Fruit fly (Drosophila melanogaster) whole organism, embryonic: ENCODE measurements around the gene Cpr73D.

Source experiments
- Adf1 ChIP-seq: fragments of 200-800 bp; sonication (Bioruptor generic); IDR thresholded peaks from 2 replicates; pipeline ENCODE4 v1.3.6; 2022; ENCODE audit warnings: missing biosample characterization, missing genetic modification characterization
- Atf-2 ChIP-seq: fragments of 200-800 bp; sonication (Bioruptor generic); optimal IDR thresholded peaks from 2 replicates; lab custom pipeline; 2016; ENCODE audit warnings: missing biosample characterization, missing genetic modification characterization
- CG10321 ChIP-seq: fragments of 200-800 bp; sonication (Bioruptor generic); IDR thresholded peaks from 2 replicates; pipeline ENCODE4 v1.3.6; 2022; ENCODE audit warnings: missing biosample characterization, missing genetic modification characterization
- CG10366 ChIP-seq: fragments of 200-800 bp; sonication (Bioruptor generic); IDR thresholded peaks from 2 replicates; pipeline ENCODE4 v1.3.6; 2022; ENCODE audit warnings: missing biosample characterization, missing genetic modification characterization
- CG12659 ChIP-seq: fragments of 200-800 bp; sonication (Bioruptor generic); optimal IDR thresholded peaks from 3 replicates; lab custom pipeline; 2017; ENCODE audit warnings: mild to moderate bottlenecking, missing biosample characterization, missing genetic modification reagents, missing genetic modification characterization
- CG15269 ChIP-seq: fragments of 200-800 bp; sonication (Bioruptor generic); optimal IDR thresholded peaks from 2 replicates; lab custom pipeline; 2018; ENCODE audit warnings: missing biosample characterization, mild to moderate bottlenecking, missing genetic modification characterization, moderate library complexity
- CG15601 ChIP-seq: fragments of 200-800 bp; sonication (Bioruptor generic); optimal IDR thresholded peaks from 3 replicates; lab custom pipeline; 2019; ENCODE audit warnings: missing biosample characterization, mild to moderate bottlenecking, missing genetic modification characterization, moderate library complexity
- CG17328 ChIP-seq: fragments of 200-800 bp; sonication (Bioruptor generic); IDR thresholded peaks from 2 replicates; pipeline ENCODE4 v1.3.6; 2022; ENCODE audit warnings: missing biosample characterization, missing genetic modification characterization
- CG17385 ChIP-seq: fragments of 200-800 bp; sonication (Bioruptor generic); optimal IDR thresholded peaks from 3 replicates; lab custom pipeline; 2018; ENCODE audit warnings: missing biosample characterization, mild to moderate bottlenecking, missing genetic modification characterization
- CG17829 ChIP-seq: fragments of 200-800 bp; optimal IDR thresholded peaks from 2 replicates; lab custom pipeline; 2019; ENCODE audit warnings: missing biosample characterization, mild to moderate bottlenecking, missing genetic modification characterization, moderate library complexity
- CG18619 ChIP-seq: fragments of 200-800 bp; sonication (Bioruptor generic); optimal IDR thresholded peaks from 3 replicates; lab custom pipeline; 2017; ENCODE audit warnings: missing biosample characterization, mild to moderate bottlenecking, missing genetic modification characterization
- CG2116 ChIP-seq: fragments of 200-800 bp; sonication (Bioruptor generic); optimal IDR thresholded peaks from 3 replicates; lab custom pipeline; 2018; ENCODE audit warnings: missing biosample characterization, mild to moderate bottlenecking, missing genetic modification characterization
- CG2678 ChIP-seq: fragments of 200-800 bp; sonication (Bioruptor generic); optimal IDR thresholded peaks from 3 replicates; lab custom pipeline; 2019; ENCODE audit warnings: missing biosample characterization, mild to moderate bottlenecking, missing genetic modification characterization, moderate library complexity
- CG30403 ChIP-seq: fragments of 200-800 bp; sonication (Bioruptor generic); optimal IDR thresholded peaks from 3 replicates; lab custom pipeline; 2016; ENCODE audit warnings: missing biosample characterization, missing genetic modification characterization
- CG32767 ChIP-seq: fragments of 200-800 bp; sonication (Bioruptor generic); IDR thresholded peaks from 2 replicates; pipeline ENCODE4 v1.3.6; 2022; ENCODE audit warnings: missing biosample characterization, missing genetic modification characterization
- CG4328 ChIP-seq: fragments of 200-800 bp; sonication (Bioruptor generic); optimal IDR thresholded peaks from 3 replicates; lab custom pipeline; 2017; ENCODE audit warnings: missing biosample characterization, missing genetic modification reagents, missing genetic modification characterization
- CG6654 ChIP-seq: fragments of 200-800 bp; sonication (Bioruptor generic); optimal IDR thresholded peaks from 2 replicates; lab custom pipeline; 2017; ENCODE audit warnings: missing biosample characterization, mild to moderate bottlenecking, missing genetic modification characterization
- CG7839 ChIP-seq: fragments of 200-800 bp; sonication (Bioruptor generic); optimal IDR thresholded peaks from 3 replicates; lab custom pipeline; 2018; ENCODE audit warnings: missing biosample characterization, mild to moderate bottlenecking, missing genetic modification characterization, moderate library complexity
- CG8388 ChIP-seq: fragments of 200-800 bp; sonication (Bioruptor generic); optimal IDR thresholded peaks from 2 replicates; lab custom pipeline; 2019; ENCODE audit warnings: missing biosample characterization, mild to moderate bottlenecking, missing genetic modification characterization, moderate library complexity
- CG9609 ChIP-seq: fragments of 200-800 bp; sonication (Bioruptor generic); optimal IDR thresholded peaks from 3 replicates; lab custom pipeline; 2016; ENCODE audit warnings: missing biosample characterization, missing genetic modification characterization
- CG9876 ChIP-seq: fragments of 200-800 bp; sonication (Bioruptor generic); optimal IDR thresholded peaks from 2 replicates; lab custom pipeline; 2016; ENCODE audit warnings: missing biosample characterization, missing genetic modification characterization
- CrebB ChIP-seq: fragments of 200-800 bp; sonication (Bioruptor generic); optimal IDR thresholded peaks from 3 replicates; lab custom pipeline; 2018; ENCODE audit warnings: missing biosample characterization, mild to moderate bottlenecking, missing genetic modification characterization
- Dek ChIP-seq: fragments of 200-800 bp; sonication (Bioruptor generic); optimal IDR thresholded peaks from 3 replicates; lab custom pipeline; 2019; ENCODE audit warnings: missing biosample characterization, mild to moderate bottlenecking, missing genetic modification characterization, moderate library complexity
- Dp ChIP-seq: fragments of 200-800 bp; sonication (Bioruptor generic); optimal IDR thresholded peaks from 2 replicates; lab custom pipeline; 2018; ENCODE audit warnings: missing biosample characterization, mild to moderate bottlenecking, missing genetic modification characterization, moderate library complexity
- E2f2 ChIP-seq: fragments of 200-800 bp; sonication (Bioruptor generic); IDR thresholded peaks from 2 replicates; pipeline ENCODE4 v1.3.6; 2022; ENCODE audit warnings: missing biosample characterization, missing genetic modification characterization
- HHEX ChIP-seq: fragments of 200-800 bp; sonication (Bioruptor generic); optimal IDR thresholded peaks from 3 replicates; lab custom pipeline; 2017; ENCODE audit warnings: missing biosample characterization, mild to moderate bottlenecking, missing genetic modification characterization, missing genetic modification reagents
- Hr51 ChIP-seq, 2 experiments: fragments of 200-800 bp; sonication (Bioruptor generic); optimal IDR thresholded peaks; 2 replicates in 1 of 2; 3 replicates in 1 of 2; lab custom pipeline; 2016 to 2018; ENCODE audit warnings: missing biosample characterization in 2 of 2, missing genetic modification characterization in 2 of 2, mild to moderate bottlenecking in 1 of 2, moderate library complexity in 1 of 2
- Mes4 ChIP-seq: fragments of 200-800 bp; sonication (Bioruptor generic); optimal IDR thresholded peaks from 2 replicates; lab custom pipeline; 2016; ENCODE audit warnings: missing biosample characterization, missing genetic modification characterization
- Mrtf ChIP-seq: fragments of 200-800 bp; sonication (Bioruptor generic); IDR thresholded peaks from 3 replicates; pipeline ENCODE4 v1.3.6; 2022; ENCODE audit warnings: missing biosample characterization, missing genetic modification characterization
- Ptx1 ChIP-seq: fragments of 200-800 bp; sonication (Bioruptor generic); IDR thresholded peaks from 2 replicates; pipeline ENCODE4 v1.3.6; 2022; ENCODE audit warnings: missing biosample characterization, missing genetic modification characterization
- Six4 ChIP-seq: fragments of 200-800 bp; sonication (Bioruptor generic); optimal IDR thresholded peaks from 2 replicates; lab custom pipeline; 2016; ENCODE audit warnings: missing biosample characterization, missing genetic modification characterization
- Ssrp ChIP-seq: fragments of 200-800 bp; sonication (Bioruptor generic); optimal IDR thresholded peaks from 2 replicates; lab custom pipeline; 2018; ENCODE audit warnings: missing biosample characterization, mild to moderate bottlenecking, missing genetic modification characterization, moderate library complexity
- Xbp1 ChIP-seq: fragments of 200-800 bp; sonication (Bioruptor generic); optimal IDR thresholded peaks from 3 replicates; lab custom pipeline; 2016; ENCODE audit warnings: missing biosample characterization, mild to moderate bottlenecking, missing genetic modification characterization
- dimm ChIP-seq: fragments of 200-800 bp; sonication (Bioruptor generic); IDR thresholded peaks from 2 replicates; pipeline ENCODE4 v1.3.6; 2022; ENCODE audit warnings: missing biosample characterization, missing genetic modification characterization
- dmrt11E ChIP-seq: fragments of 200-800 bp; sonication (Bioruptor generic); optimal IDR thresholded peaks from 3 replicates; lab custom pipeline; 2018; ENCODE audit warnings: missing biosample characterization, mild to moderate bottlenecking, missing genetic modification characterization, moderate library complexity
- dmrt99B ChIP-seq: fragments of 200-800 bp; sonication (Bioruptor generic); optimal IDR thresholded peaks from 2 replicates; lab custom pipeline; 2018; ENCODE audit warnings: missing biosample characterization, mild to moderate bottlenecking, missing genetic modification characterization, moderate library complexity
- dysf ChIP-seq: fragments of 200-800 bp; sonication (Bioruptor generic); IDR thresholded peaks from 3 replicates; pipeline ENCODE4 v1.3.6; 2022; ENCODE audit warnings: missing biosample characterization, missing genetic modification characterization
- ems ChIP-seq: fragments of 200-800 bp; sonication (Bioruptor generic); optimal IDR thresholded peaks from 3 replicates; lab custom pipeline; 2016; ENCODE audit warnings: missing biosample characterization, missing genetic modification characterization
- fru ChIP-seq: fragments of >200 bp; optimal IDR thresholded peaks from 2 replicates; lab custom pipeline; 2017
- gfzf ChIP-seq: fragments of 200-800 bp; sonication (Bioruptor generic); optimal IDR thresholded peaks from 2 replicates; lab custom pipeline; 2016; ENCODE audit warnings: missing biosample characterization, mild to moderate bottlenecking, missing genetic modification characterization, moderate library complexity
- grau ChIP-seq: fragments of 200-800 bp; optimal IDR thresholded peaks from 3 replicates; lab custom pipeline; 2019; ENCODE audit warnings: missing biosample characterization, mild to moderate bottlenecking, missing genetic modification characterization, moderate library complexity
- grn ChIP-seq: fragments of 200-800 bp; sonication (Bioruptor generic); optimal IDR thresholded peaks from 3 replicates; lab custom pipeline; 2017; ENCODE audit warnings: missing biosample characterization, missing genetic modification characterization
- gsb-n ChIP-seq: fragments of 200-800 bp; sonication (Bioruptor generic); optimal IDR thresholded peaks from 3 replicates; lab custom pipeline; 2018; ENCODE audit warnings: missing biosample characterization, mild to moderate bottlenecking, missing genetic modification characterization
- org-1 ChIP-seq: fragments of 200-800 bp; sonication (Bioruptor generic); optimal IDR thresholded peaks from 2 replicates; lab custom pipeline; 2017; ENCODE audit warnings: missing biosample characterization, missing genetic modification characterization
- slp2 ChIP-seq: fragments of 200-800 bp; sonication (Bioruptor generic); optimal IDR thresholded peaks from 2 replicates; lab custom pipeline; 2016; ENCODE audit warnings: missing biosample characterization, missing genetic modification characterization
- sr ChIP-seq: fragments of 200-800 bp; sonication (Bioruptor generic); IDR thresholded peaks from 3 replicates; pipeline ENCODE4 v1.3.6; 2022; ENCODE audit warnings: missing biosample characterization, missing genetic modification characterization
- tap ChIP-seq: fragments of 200-800 bp; optimal IDR thresholded peaks from 3 replicates; lab custom pipeline; 2019; ENCODE audit warnings: missing biosample characterization, mild to moderate bottlenecking, missing genetic modification characterization, moderate library complexity
- tll ChIP-seq, 2 experiments: fragments of 200-800 bp in 1 of 2; fragments of >200 bp in 1 of 2; sonication (Bioruptor generic) in 1 of 2; optimal IDR thresholded peaks; 2 replicates each; lab custom pipeline; 2017 to 2019; ENCODE audit warnings: missing biosample characterization in 2 of 2, missing genetic modification characterization in 2 of 2, mild to moderate bottlenecking in 1 of 2, moderate library complexity in 1 of 2
- tx ChIP-seq: fragments of 200-800 bp; sonication (Bioruptor generic); optimal IDR thresholded peaks from 2 replicates; lab custom pipeline; 2016; ENCODE audit warnings: missing biosample characterization, missing genetic modification characterization
- unpg ChIP-seq: fragments of 200-800 bp; sonication (Bioruptor generic); optimal IDR thresholded peaks from 3 replicates; lab custom pipeline; 2018; ENCODE audit warnings: missing biosample characterization, mild to moderate bottlenecking, missing genetic modification characterization, moderate library complexity
- vnd ChIP-seq: fragments of 200-800 bp; sonication (Bioruptor generic); IDR thresholded peaks from 3 replicates; pipeline ENCODE4 v1.3.6; 2022; ENCODE audit warnings: missing biosample characterization, missing genetic modification characterization; ENCODE audit not compliant: partially characterized antibody
- wor ChIP-seq: fragments of 200-800 bp; sonication (Bioruptor generic); IDR thresholded peaks from 2 replicates; pipeline ENCODE4 v1.3.6; 2022; ENCODE audit warnings: missing biosample characterization, missing genetic modification characterization
- yki ChIP-seq: fragments of >200 bp; optimal IDR thresholded peaks from 3 replicates; lab custom pipeline; 2018

Cpr73D gene

dm6 chr3L:16989169-16989568 is 31.7 kb upstream of the Cpr73D start (continued):
- no peak for TF ChIP-seq vnd (GFP tag; lab: Robert Waterston, UW)
- peak; percentile 45 for TF ChIP-seq CG30403 (GFP tag; lab: Kevin White, UChicago)
- TF ChIP-seq ems (GFP tag; lab: Kevin White, UChicago), result no peak
- TF ChIP-seq dysf (GFP tag; lab: Robert Waterston, UW), result peak; percentile 62; the same call in 2 of the 3 replicates
- TF ChIP-seq E2f2, result peak; percentile 32; the same call in 1 of the 2 replicates
- no peak for TF ChIP-seq tx (GFP tag; lab: Kevin White, UChicago)
- TF ChIP-seq Ptx1 (GFP tag; lab: Robert Waterston, UW), result peak; percentile 45
- TF ChIP-seq yki (lab: Kevin White, UChicago), result no peak
- no peak for TF ChIP-seq Dek
- peak; percentile 56 for TF ChIP-seq CG2678 (tag; lab: Kevin White, UChicago)
- peak; percentile 13 for TF ChIP-seq CG8388
- peak; percentile 11 for TF ChIP-seq grn (GFP tag; lab: Kevin White, UChicago)
- TF ChIP-seq Ssrp (tag; lab: Kevin White, UChicago), result peak; percentile 43
- TF ChIP-seq sr (GFP tag; lab: Robert Waterston, UW), result no peak
- peak; percentile 39 for TF ChIP-seq CG17385 (GFP tag; lab: Kevin White, UChicago)
- peak; percentile 39 for TF ChIP-seq CG12659 (GFP tag; lab: Kevin White, UChicago)
- TF ChIP-seq CG17829, result peak; percentile 31
- TF ChIP-seq Dp (GFP tag; lab: Kevin White, UChicago), result no peak
- TF ChIP-seq Hr51 (GFP tag; optimal IDR thresholded peaks at IDR 0.05; lab: Kevin White, UChicago), result peak in 1 of 2 experiments; percentile 69
- TF ChIP-seq dimm (GFP tag; lab: Robert Waterston, UW), result no peak
- peak; percentile 69 for TF ChIP-seq CG7839 (tag; lab: Kevin White, UChicago)
- no peak for TF ChIP-seq CG2116 (GFP tag; lab: Kevin White, UChicago)
- TF ChIP-seq grau (tag; lab: Kevin White, UChicago), result peak; percentile 66
- TF ChIP-seq CG15601 (tag; lab: Kevin White, UChicago), result peak; percentile 31
- no peak for TF ChIP-seq CG4328 (GFP tag; lab: Kevin White, UChicago)
- TF ChIP-seq CG9609 (GFP tag; lab: Kevin White, UChicago), result no peak
- TF ChIP-seq dmrt99B (tag; lab: Kevin White, UChicago), result peak; percentile 62
- TF ChIP-seq CG15269 (tag; lab: Kevin White, UChicago), result peak; percentile 68
- TF ChIP-seq Mes4, result no peak
- no peak for TF ChIP-seq CG10321 (GFP tag; lab: Robert Waterston, UW)
- TF ChIP-seq CG9876 (GFP tag; lab: Kevin White, UChicago), result no peak
- TF ChIP-seq CG18619 (GFP tag; lab: Kevin White, UChicago), result peak; percentile 40
- TF ChIP-seq Mrtf (GFP tag; lab: Robert Waterston, UW), result no peak
- 0 out of 2 replicates have a peak, but pooled peaks have one; percentile 4 for TF ChIP-seq CG17328 (GFP tag; lab: Robert Waterston, UW)
- TF ChIP-seq tap, result peak; percentile 2
- TF ChIP-seq unpg (GFP tag; lab: Kevin White, UChicago), result peak; percentile 42
- TF ChIP-seq Atf-2 (GFP tag; lab: Kevin White, UChicago), result no peak
- peak; percentile 22; the same call in 1 of the 2 replicates for TF ChIP-seq Adf1

- TF ChIP-seq slp2 (GFP tag; lab: Kevin White, UChicago) (no peak), Xbp1 (no peak), HHEX (GFP tag; lab: Kevin White, UChicago) (no peak), gsb-n (tag; lab: Kevin White, UChicago) (no peak), gfzf (GFP tag; lab: Kevin White, UChicago) (no peak), wor (GFP tag; lab: Robert Waterston, UW) (no peak), dmrt11E (no peak), org-1 (GFP tag; lab: Kevin White, UChicago) (no peak), Mrtf (GFP tag; lab: Robert Waterston, UW) (no peak), Six4 (GFP tag; lab: Kevin White, UChicago) (no peak), CG10366 (no peak), tll (GFP tag; optimal IDR thresholded peaks at IDR 0.05; lab: Kevin White, UChicago) (no peak), CrebB (no peak), CG6654 (no peak), fru (no peak), CG32767 (GFP tag; lab: Robert Waterston, UW) (no peak)
Measured at dm6 chr3L:16988526-16988925, 31.0 kb upstream of the Cpr73D start.
